Worm (Caenorhabditis elegans) whole organism, L4 larva: ENCODE results near the gene F10E9.7.

Experiments
- F26F4.8 ChIP-seq: fragments of 200-800 bp; sonication (Bioruptor generic); conservative IDR thresholded peaks from 2 replicates; pipeline ENCODE4 v1.3.6; 2022; ENCODE audit warnings: missing genetic modification characterization, missing compliant biosample characterization
- F37D6.2 ChIP-seq: sonication (generic microtip); optimal IDR thresholded peaks from 2 replicates; lab custom pipeline; 2016; ENCODE audit warnings: mild to moderate bottlenecking, missing genetic modification characterization, missing compliant biosample characterization
- R02D3.7 ChIP-seq: fragments of 150-350 bp; sonication (generic microtip); optimal IDR thresholded peaks from 3 replicates; lab custom pipeline; 2014; ENCODE audit warnings: missing biosample characterization, missing genetic modification characterization
- T26A8.4 ChIP-seq: fragments of 200-800 bp; sonication (Bioruptor generic); IDR thresholded peaks from 2 replicates; pipeline ENCODE4 v1.3.6; 2022; ENCODE audit warnings: missing genetic modification characterization, missing compliant biosample characterization
- ZK337.2 ChIP-seq: fragments of 200-800 bp; sonication (Bioruptor generic); IDR thresholded peaks from 2 replicates; pipeline ENCODE4 v1.3.6; 2022; ENCODE audit warnings: missing genetic modification reagents, missing genetic modification characterization, missing compliant biosample characterization
- arid-1 ChIP-seq: fragments of 200-800 bp; sonication (Bioruptor generic); conservative IDR thresholded peaks from 2 replicates; pipeline ENCODE4 v1.3.6; 2022; ENCODE audit warnings: missing genetic modification reagents, missing genetic modification characterization, missing compliant biosample characterization
- attf-4 ChIP-seq: sonication (generic microtip); optimal IDR thresholded peaks from 3 replicates; lab custom pipeline; 2017; ENCODE audit warnings: missing biosample characterization, missing genetic modification characterization
- ceh-20 ChIP-seq: fragments of 200-800 bp; sonication (Bioruptor generic); IDR thresholded peaks from 2 replicates; pipeline ENCODE4 v1.3.6; 2022; ENCODE audit warnings: missing genetic modification reagents, missing genetic modification characterization, missing compliant biosample characterization
- ceh-44 ChIP-seq: fragments of 200-800 bp; sonication (Bioruptor generic); IDR thresholded peaks from 2 replicates; pipeline ENCODE4 v1.3.6; 2022; ENCODE audit warnings: missing genetic modification reagents, missing genetic modification characterization, missing compliant biosample characterization
- ceh-62 ChIP-seq: sonication (generic microtip); optimal IDR thresholded peaks from 2 replicates; lab custom pipeline; 2017; ENCODE audit warnings: missing biosample characterization, missing genetic modification characterization
- daf-8 ChIP-seq: fragments of 200-800 bp; sonication (Bioruptor generic); IDR thresholded peaks from 2 replicates; pipeline ENCODE4 v1.3.6; 2022; ENCODE audit warnings: missing genetic modification characterization, missing compliant biosample characterization
- duxl-1 ChIP-seq: sonication (generic microtip); optimal IDR thresholded peaks from 2 replicates; lab custom pipeline; 2016; ENCODE audit warnings: mild to moderate bottlenecking, missing genetic modification characterization, moderate library complexity, missing compliant biosample characterization; ENCODE audit not compliant: poor library complexity
- egl-27 ChIP-seq: sonication (generic microtip); optimal IDR thresholded peaks from 3 replicates; lab custom pipeline; 2017; ENCODE audit warnings: missing biosample characterization, missing genetic modification reagents, missing genetic modification characterization
- egl-43 ChIP-seq: fragments of 200-800 bp; sonication (Bioruptor generic); IDR thresholded peaks from 2 replicates; pipeline ENCODE4 v1.3.6; 2022; ENCODE audit warnings: missing genetic modification reagents, missing genetic modification characterization, missing compliant biosample characterization
- hlh-11 ChIP-seq: fragments of 200-800 bp; sonication (Bioruptor generic); optimal IDR thresholded peaks from 2 replicates; lab custom pipeline; 2018; ENCODE audit warnings: mild to moderate bottlenecking, missing genetic modification characterization, missing compliant biosample characterization
- hmg-1.1 ChIP-seq: fragments of 200-800 bp; sonication (Bioruptor generic); IDR thresholded peaks from 2 replicates; pipeline ENCODE4 v1.3.6; 2022; ENCODE audit warnings: missing genetic modification reagents, missing genetic modification characterization, missing compliant biosample characterization
- jun-1 ChIP-seq: fragments of 150-350 bp; optimal IDR thresholded peaks from 2 replicates; lab custom pipeline; 2014; ENCODE audit warnings: missing biosample characterization, missing genetic modification reagents, missing genetic modification characterization
- lim-7 ChIP-seq: fragments of 200-800 bp; sonication (Bioruptor generic); IDR thresholded peaks from 2 replicates; pipeline ENCODE4 v1.3.6; 2022; ENCODE audit warnings: missing genetic modification characterization, missing compliant biosample characterization
- lin-29 ChIP-seq: fragments of 200-800 bp; sonication (Bioruptor generic); IDR thresholded peaks from 2 replicates; pipeline ENCODE4 v1.3.6; 2022; ENCODE audit warnings: missing genetic modification reagents, missing genetic modification characterization, missing compliant biosample characterization
- lin-38 ChIP-seq: fragments of 200-800 bp; sonication (Bioruptor generic); IDR thresholded peaks from 2 replicates; pipeline ENCODE4 v1.3.6; 2022; ENCODE audit warnings: missing genetic modification reagents, missing genetic modification characterization, missing compliant biosample characterization
- lir-3 ChIP-seq: sonication (generic microtip); optimal IDR thresholded peaks from 2 replicates; lab custom pipeline; 2016; ENCODE audit warnings: mild to moderate bottlenecking, missing genetic modification characterization, missing compliant biosample characterization
- lsy-2 ChIP-seq, 2 experiments: fragments of 150-350 bp in 1 of 2; sonication (generic microtip) in 1 of 2; optimal IDR thresholded peaks; 2 replicates each; lab custom pipeline; 2014 to 2017; ENCODE audit warnings: missing biosample characterization in 2 of 2, missing genetic modification characterization in 2 of 2
- madf-9 ChIP-seq: fragments of 200-800 bp; sonication (Bioruptor generic); conservative IDR thresholded peaks from 2 replicates; pipeline ENCODE4 v1.3.6; 2022; ENCODE audit warnings: missing genetic modification reagents, missing genetic modification characterization, missing compliant biosample characterization
- mdl-1 ChIP-seq, 2 experiments: fragments of 150-350 bp in 1 of 2; sonication (generic microtip) in 1 of 2; optimal IDR thresholded peaks; 2 replicates each; lab custom pipeline; 2014 to 2017; ENCODE audit warnings: missing biosample characterization in 2 of 2, missing genetic modification characterization in 2 of 2
- mxl-2 ChIP-seq: fragments of 200-800 bp; sonication (Bioruptor generic); conservative IDR thresholded peaks from 2 replicates; pipeline ENCODE4 v1.3.6; 2022; ENCODE audit warnings: missing genetic modification reagents, missing genetic modification characterization, missing compliant biosample characterization
- nhr-102 ChIP-seq: sonication (generic microtip); optimal IDR thresholded peaks from 2 replicates; lab custom pipeline; 2016; ENCODE audit warnings: mild to moderate bottlenecking, missing genetic modification characterization, moderate library complexity, missing compliant biosample characterization
- nhr-111 ChIP-seq: fragments of 200-800 bp; sonication (Bioruptor generic); optimal IDR thresholded peaks from 2 replicates; lab custom pipeline; 2018; ENCODE audit warnings: mild to moderate bottlenecking, missing genetic modification characterization, missing compliant biosample characterization
- nhr-28 ChIP-seq: fragments of 150-350 bp; optimal IDR thresholded peaks from 2 replicates; lab custom pipeline; 2014; ENCODE audit warnings: missing biosample characterization, missing genetic modification characterization
- nhr-41 ChIP-seq: fragments of 200-800 bp; sonication (Bioruptor generic); IDR thresholded peaks from 2 replicates; pipeline ENCODE4 v1.3.6; 2022; ENCODE audit warnings: missing genetic modification reagents, missing genetic modification characterization, missing compliant biosample characterization
- nhr-76 ChIP-seq: fragments of 150-350 bp; optimal IDR thresholded peaks from 2 replicates; lab custom pipeline; 2014; ENCODE audit warnings: missing biosample characterization, missing genetic modification characterization
- pha-4 ChIP-seq, 2 experiments: fragments of 150-350 bp in 1 of 2; fragments of 200-800 bp in 1 of 2; sonication (Bioruptor generic) in 1 of 2; IDR thresholded peaks in 1 of 2; optimal IDR thresholded peaks in 1 of 2; 2 replicates each; pipeline versions ENCODE4 v1.3.6 to Lab custom; 2014 to 2022; ENCODE audit warnings: missing genetic modification characterization in 2 of 2, missing genetic modification reagents in 2 of 2, missing biosample characterization in 1 of 2, missing compliant biosample characterization in 1 of 2
- pqm-1 ChIP-seq: sonication (generic microtip); optimal IDR thresholded peaks from 2 replicates; lab custom pipeline; 2017; ENCODE audit warnings: missing biosample characterization, missing genetic modification characterization
- snpc-4 ChIP-seq: fragments of 150-350 bp; optimal IDR thresholded peaks from 2 replicates; lab custom pipeline; 2014; ENCODE audit warnings: missing biosample characterization, missing genetic modification characterization
- spr-1 ChIP-seq: sonication (generic microtip); optimal IDR thresholded peaks from 2 replicates; lab custom pipeline; 2016; ENCODE audit warnings: mild to moderate bottlenecking, missing genetic modification characterization, missing compliant biosample characterization
- tag-97 ChIP-seq: fragments of 200-800 bp; sonication (Bioruptor generic); IDR thresholded peaks from 2 replicates; pipeline ENCODE4 v1.3.6; 2022; ENCODE audit warnings: missing genetic modification characterization, missing compliant biosample characterization
- tra-1 ChIP-seq: fragments of 200-800 bp; sonication (Bioruptor generic); IDR thresholded peaks from 2 replicates; pipeline ENCODE4 v1.3.6; 2022; ENCODE audit warnings: missing genetic modification reagents, missing genetic modification characterization, missing compliant biosample characterization
- vab-7 ChIP-seq: fragments of 200-800 bp; sonication (Bioruptor generic); IDR thresholded peaks from 2 replicates; pipeline ENCODE4 v1.3.6; 2022; ENCODE audit warnings: missing genetic modification reagents, missing genetic modification characterization, missing compliant biosample characterization
- zip-2 ChIP-seq: fragments of 150-350 bp; optimal IDR thresholded peaks from 2 replicates; lab custom pipeline; 2014; ENCODE audit warnings: missing biosample characterization, missing genetic modification characterization
- ztf-11 ChIP-seq: fragments of 150-350 bp; optimal IDR thresholded peaks from 2 replicates; lab custom pipeline; 2014; ENCODE audit warnings: missing biosample characterization, missing genetic modification characterization

Gene F10E9.7

DNA sequence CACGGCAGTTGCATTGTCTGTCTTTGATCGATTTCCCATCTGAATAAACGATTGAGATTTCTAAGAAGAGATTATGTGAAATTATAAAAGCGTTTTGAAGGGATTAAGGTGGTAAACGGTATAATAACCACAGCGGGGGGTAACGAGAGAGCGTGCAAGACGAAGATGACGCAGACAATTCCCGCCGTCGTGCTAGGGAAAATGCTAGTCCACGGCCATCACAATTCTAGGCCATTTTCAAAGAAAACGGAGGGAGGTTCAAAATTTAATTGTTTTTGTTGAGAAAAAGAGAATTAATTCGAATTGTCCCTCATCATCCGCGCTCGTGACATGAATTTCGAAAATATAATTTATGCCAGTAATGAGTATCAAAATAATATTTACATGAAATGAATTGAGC lies 11.9 kb upstream of the F10E9.7 start, which contains the start of gene F10E9.11 (continued):
- TF ChIP-seq duxl-1 (tag; lab: Kevin White, UChicago): peak; percentile 57
- no peak for TF ChIP-seq ceh-62
- TF ChIP-seq hlh-11 (tag; lab: Kevin White, UChicago): no peak
- TF ChIP-seq arid-1 (GFP tag; lab: Robert Waterston, UW): peak; percentile 73; the same call in 1 of the 2 replicates
- no peak for TF ChIP-seq pha-4 (GFP tag; IDR thresholded peaks at IDR 0.05; lab: Robert Waterston, UW)
- peak; percentile 18 for TF ChIP-seq pha-4 (tag; optimal IDR thresholded peaks at IDR 0.05; lab: Kevin White, UChicago)
- peak; percentile 45; the same call in 1 of the 2 replicates for TF ChIP-seq T26A8.4 (GFP tag; lab: Robert Waterston, UW)
- peak; percentile 48; the same call in 1 of the 2 replicates for TF ChIP-seq ceh-44 (GFP tag; lab: Robert Waterston, UW)
- TF ChIP-seq R02D3.7 (tag; lab: Kevin White, UChicago): no peak
- peak; percentile 78 for TF ChIP-seq lin-38 (GFP tag; lab: Robert Waterston, UW)
- peak; percentile 37; the same call in 1 of the 2 replicates for TF ChIP-seq vab-7
- TF ChIP-seq nhr-41 (GFP tag; lab: Robert Waterston, UW): no peak
- no peak for TF ChIP-seq jun-1 (tag; lab: Kevin White, UChicago)
- TF ChIP-seq nhr-102 (tag; lab: Kevin White, UChicago): peak; percentile 13
- no peak for TF ChIP-seq lin-29
- no peak for TF ChIP-seq mdl-1 (tag; optimal IDR thresholded peaks at IDR 0.05; lab: Kevin White, UChicago)
- TF ChIP-seq snpc-4 (tag; lab: Kevin White, UChicago): no peak
- no peak for TF ChIP-seq ztf-11 (tag; lab: Kevin White, UChicago)
- TF ChIP-seq zip-2 (tag; lab: Kevin White, UChicago): no peak
- TF ChIP-seq pqm-1 (tag; lab: Kevin White, UChicago): no peak
- no peak for TF ChIP-seq lim-7 (GFP tag; lab: Robert Waterston, UW)
- no peak for TF ChIP-seq daf-8
- TF ChIP-seq nhr-76 (tag; lab: Kevin White, UChicago): no peak
- no peak for TF ChIP-seq nhr-111
- TF ChIP-seq madf-9 (GFP tag; lab: Robert Waterston, UW): peak; percentile 51; the same call in 1 of the 2 replicates
- no peak for TF ChIP-seq F26F4.8 (GFP tag; lab: Robert Waterston, UW)

DNA sequence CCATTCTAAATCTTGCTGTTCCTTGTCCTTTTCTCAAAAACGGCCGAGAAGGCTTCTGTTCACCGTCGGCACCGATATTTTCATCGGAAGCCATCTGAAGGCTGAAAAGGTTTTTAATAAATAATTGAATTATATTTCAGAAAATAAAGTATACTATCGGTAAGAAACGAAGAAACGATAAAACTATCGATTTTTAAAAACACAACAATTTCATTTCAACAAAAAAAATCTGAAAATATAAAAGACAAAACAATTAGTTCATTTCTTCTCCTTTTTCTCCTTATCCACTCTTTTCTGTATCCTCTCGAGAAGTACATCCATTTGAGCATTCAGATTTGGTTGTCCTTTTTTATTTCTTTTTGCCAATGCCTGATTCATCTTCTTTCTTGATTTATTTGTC lies 11.2 kb upstream of the F10E9.7 start, which contains the start of gene sas-4:
sas-4 (minus strand) TSS at position 101 of the 400 bp plus-strand sequence.
- TF ChIP-seq mxl-2 (GFP tag; lab: Robert Waterston, UW): no peak
- TF ChIP-seq nhr-76 (tag; lab: Kevin White, UChicago): no peak
- no peak for TF ChIP-seq nhr-28
- TF ChIP-seq F37D6.2 (tag; lab: Kevin White, UChicago): no peak
- TF ChIP-seq lin-38 (GFP tag; lab: Robert Waterston, UW): no peak
- TF ChIP-seq zip-2 (tag; lab: Kevin White, UChicago): no peak
- TF ChIP-seq ceh-20: no peak
- TF ChIP-seq egl-43: no peak
- no peak for TF ChIP-seq nhr-111
- no peak for TF ChIP-seq attf-4 (tag; lab: Kevin White, UChicago)
- no peak for TF ChIP-seq ZK337.2 (GFP tag; lab: Robert Waterston, UW)
- no peak for TF ChIP-seq spr-1 (tag; lab: Kevin White, UChicago)
- TF ChIP-seq tag-97 (GFP tag; lab: Robert Waterston, UW): no peak
- TF ChIP-seq egl-27 (tag; lab: Kevin White, UChicago): no peak
- TF ChIP-seq lir-3: no peak
- TF ChIP-seq lsy-2 (tag; optimal IDR thresholded peaks at IDR 0.05; lab: Kevin White, UChicago): no peak
- no peak for TF ChIP-seq madf-9 (GFP tag; lab: Robert Waterston, UW)
- no peak for TF ChIP-seq tra-1 (GFP tag; lab: Robert Waterston, UW)
- TF ChIP-seq hmg-1.1 (GFP tag; lab: Robert Waterston, UW): no peak
